Worm (Caenorhabditis elegans): ENCODE measurements around the gene F55A11.4.

Gene F55A11.4

DNA sequence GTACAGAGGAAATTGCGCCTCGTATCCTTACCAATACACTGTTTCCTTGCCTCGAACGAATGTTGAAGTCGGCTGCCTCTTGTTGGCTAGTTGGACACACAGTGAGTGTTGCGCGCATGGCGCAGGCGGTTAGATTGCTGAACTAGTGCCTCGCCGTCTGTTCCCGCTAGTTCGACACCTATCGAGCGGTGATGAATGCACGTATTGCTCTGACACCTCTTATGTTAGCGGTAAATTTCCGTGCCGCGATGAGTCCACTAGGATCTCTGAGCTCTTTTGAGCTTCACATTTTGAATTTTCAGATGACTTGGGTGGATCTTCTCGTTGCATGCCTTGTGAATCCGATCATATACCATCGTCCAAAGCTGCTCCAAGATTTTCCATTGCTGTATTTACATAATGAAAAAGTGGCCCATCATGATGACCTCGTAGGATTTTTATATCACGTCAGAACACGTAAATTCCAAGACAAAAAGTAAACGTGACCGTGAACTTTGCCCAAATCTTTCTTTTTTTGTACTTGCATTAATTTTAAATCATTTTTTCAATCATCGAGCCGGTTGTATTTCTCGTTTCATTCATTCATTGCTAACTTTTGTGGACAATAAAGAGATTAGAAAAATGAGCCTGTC is 12.7 kb downstream of the F55A11.4 start, which contains the start of gene F55A11.11 (continued):
- no peak for TF ChIP-seq ceh-30 (tag; optimal IDR thresholded peaks at IDR 0.05)
- peak; percentile 83 for TF ChIP-seq dmd-4 (tag; optimal IDR thresholded peaks at IDR 0.05; ENCODE audit: borderline replicate concordance)
- peak; percentile 89 for TF ChIP-seq Y22D7AL.16 (tag; optimal IDR thresholded peaks at IDR 0.05)
- TF ChIP-seq syd-9 (tag; optimal IDR thresholded peaks at IDR 0.05): peak; percentile 95
- peak; percentile 81; the same call in 1 of the 2 replicates for TF ChIP-seq ceh-45 (GFP tag; IDR thresholded peaks at IDR 0.05)
- TF ChIP-seq ttx-3 (tag; optimal IDR thresholded peaks at IDR 0.05): peak; percentile 82
- TF ChIP-seq hlh-15 (tag; optimal IDR thresholded peaks at IDR 0.05): peak; percentile 90
- peak; percentile 85 for TF ChIP-seq unc-86 (tag; optimal IDR thresholded peaks at IDR 0.05)
- no peak for TF ChIP-seq unc-55 (GFP tag; optimal IDR thresholded peaks at IDR 0.05)
- TF ChIP-seq fkh-10 (GFP tag; optimal IDR thresholded peaks at IDR 0.05): peak; percentile 85
- peak; percentile 56 for TF ChIP-seq odd-2 (tag; optimal IDR thresholded peaks at IDR 0.05)
- peak; percentile 75 for TF ChIP-seq pag-3 (tag; optimal IDR thresholded peaks at IDR 0.05; ENCODE audit: borderline replicate concordance)
- peak; percentile 91 for TF ChIP-seq madf-2 (tag; optimal IDR thresholded peaks at IDR 0.05)
- peak; percentile 52 for TF ChIP-seq elt-4 (tag; optimal IDR thresholded peaks at IDR 0.05)
- peak; percentile 82 for TF ChIP-seq C08G9.2 (tag; optimal IDR thresholded peaks at IDR 0.05)
- TF ChIP-seq pax-1 (tag; optimal IDR thresholded peaks at IDR 0.05): no peak
- peak; percentile 81 for TF ChIP-seq nfya-1 (tag; optimal IDR thresholded peaks at IDR 0.05)
- TF ChIP-seq pat-9 (tag; optimal IDR thresholded peaks at IDR 0.05): peak; percentile 97
- peak; percentile 93 for TF ChIP-seq hlh-6 (tag; optimal IDR thresholded peaks at IDR 0.05)
- peak; percentile 78 for TF ChIP-seq K09A11.1 (tag; optimal IDR thresholded peaks at IDR 0.05; ENCODE audit: insufficient read depth)

DNA sequence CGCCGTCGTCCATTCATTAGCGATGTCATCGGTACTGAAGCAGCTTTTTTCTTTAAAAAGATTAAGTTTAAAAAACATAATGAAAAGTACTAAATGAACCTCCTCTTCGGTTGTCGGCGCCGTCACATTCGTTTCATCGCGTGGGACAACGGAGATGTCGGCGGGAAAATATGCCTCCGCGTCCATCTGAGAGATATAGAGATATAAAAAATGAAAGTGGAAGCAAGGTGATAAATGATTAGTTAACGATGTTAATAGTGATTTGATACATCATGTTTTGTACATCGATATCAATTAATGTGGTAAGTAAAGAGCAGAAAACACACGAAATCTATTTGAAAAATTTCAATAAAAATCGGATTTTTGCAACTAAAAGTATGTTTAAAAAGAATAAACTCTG is 17.0 kb downstream of the F55A11.4 start, which contains the start of gene F55A11.7:
TSS of gene F55A11.7 (minus strand) at position 186 of the 400 bp plus-strand sequence.
- TF ChIP-seq syd-9 (tag; optimal IDR thresholded peaks at IDR 0.05) (no peak), ceh-34 (tag; optimal IDR thresholded peaks at IDR 0.05) (no peak), sox-2 (GFP tag; IDR thresholded peaks at IDR 0.05) (no peak)

DNA sequence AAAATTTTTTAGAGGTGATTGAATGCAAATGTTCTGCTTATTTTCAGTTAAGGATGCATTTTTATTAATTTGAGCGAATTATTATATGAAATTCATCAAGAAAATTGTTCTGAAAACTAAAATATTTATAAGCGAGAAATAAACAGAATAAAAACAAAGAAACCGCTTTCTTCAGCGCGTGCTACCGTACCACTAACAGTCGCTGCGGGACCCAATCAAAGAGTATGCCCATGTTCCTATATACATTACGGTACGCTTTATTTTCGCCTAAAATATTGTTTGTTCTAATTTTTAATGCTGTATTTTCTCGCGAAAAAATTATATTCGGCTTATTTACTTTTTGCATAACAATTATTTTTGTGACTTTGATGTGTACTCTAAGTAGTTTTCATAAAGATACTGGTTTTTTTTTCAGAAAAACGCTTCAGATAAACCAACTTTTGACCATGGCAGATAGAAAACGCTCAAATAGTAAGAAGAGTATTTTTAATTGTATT is 17.5 kb downstream of the F55A11.4 start, which contains the start of gene F55A11.8:
TSS of gene F55A11.8 (plus strand) at position 447 of the 497 bp plus-strand sequence.
- TF ChIP-seq ztf-16 (tag; optimal IDR thresholded peaks at IDR 0.05): no peak

DNA sequence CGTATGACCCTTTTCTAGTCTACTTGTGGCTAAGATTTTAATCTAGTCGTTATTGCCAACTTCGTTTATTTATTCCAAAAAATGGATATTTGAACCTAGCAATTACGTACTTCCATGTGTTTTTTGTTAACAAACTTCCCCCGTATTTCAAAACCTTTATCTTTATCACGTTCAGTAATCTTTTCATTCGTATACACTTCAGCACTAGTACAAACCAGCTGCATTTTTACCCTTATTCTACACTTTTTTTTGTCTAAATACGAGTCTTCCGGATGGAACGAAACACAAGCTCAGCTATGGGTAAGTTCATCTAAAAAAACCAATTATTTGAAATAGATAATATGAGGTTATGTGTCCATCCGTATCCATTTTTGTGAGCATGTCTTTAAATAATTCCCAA is 19.2 kb downstream of the F55A11.4 start, which contains the start of gene D2023.1:
TSS of gene D2023.1 (plus strand) at position 77 of the 400 bp plus-strand sequence.
- no peak for TF ChIP-seq ceh-24 (tag; optimal IDR thresholded peaks at IDR 0.05)
- no peak for TF ChIP-seq syd-9 (tag; optimal IDR thresholded peaks at IDR 0.05)

DNA sequence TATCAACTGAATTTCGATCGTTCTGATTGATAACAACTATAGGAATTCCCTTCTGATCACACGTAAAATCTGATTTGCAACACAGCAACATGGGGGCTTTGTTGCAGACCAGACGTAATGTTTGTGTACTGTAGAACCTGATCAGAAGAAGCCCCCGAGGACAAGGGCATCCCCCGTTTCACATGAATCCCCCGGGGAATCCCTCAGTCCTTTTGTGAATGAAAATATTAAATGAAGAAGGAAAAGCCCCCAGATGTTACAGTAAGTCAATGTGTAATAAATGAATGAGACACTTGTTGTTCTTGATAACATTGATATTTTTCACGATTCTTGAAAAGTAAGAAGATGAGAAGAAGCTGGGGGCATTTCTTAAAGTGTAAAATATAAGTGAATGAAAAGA is 23.9 kb downstream of the F55A11.4 start:
- no peak for TF ChIP-seq pax-1 (tag; optimal IDR thresholded peaks at IDR 0.05)
- no peak for TF ChIP-seq K02D7.2 (tag; optimal IDR thresholded peaks at IDR 0.05)
- no peak for TF ChIP-seq ceh-18 (tag; optimal IDR thresholded peaks at IDR 0.05)
- TF ChIP-seq ttx-3 (tag; optimal IDR thresholded peaks at IDR 0.05): no peak
- TF ChIP-seq hlh-13 (GFP tag; optimal IDR thresholded peaks at IDR 0.05): no peak
- no peak for TF ChIP-seq C08G9.2 (tag; optimal IDR thresholded peaks at IDR 0.05)
- no peak for TF ChIP-seq pag-3 (tag; optimal IDR thresholded peaks at IDR 0.05; ENCODE audit: borderline replicate concordance)
- TF ChIP-seq fkh-10 (GFP tag; optimal IDR thresholded peaks at IDR 0.05): no peak
- TF ChIP-seq nhr-232 (tag; optimal IDR thresholded peaks at IDR 0.05): no peak
- no peak for TF ChIP-seq ceh-19 (GFP tag; optimal IDR thresholded peaks at IDR 0.05)
- no peak for TF ChIP-seq pat-9 (tag; optimal IDR thresholded peaks at IDR 0.05)
- no peak for TF ChIP-seq fkh-6 (tag; optimal IDR thresholded peaks at IDR 0.05)
- TF ChIP-seq elt-2 (tag; optimal IDR thresholded peaks at IDR 0.05): no peak
- TF ChIP-seq sdc-2 (tag; optimal IDR thresholded peaks at IDR 0.05): no peak
- TF ChIP-seq ceh-2 (tag; optimal IDR thresholded peaks at IDR 0.05): no peak
- no peak for TF ChIP-seq tbx-2 (tag; optimal IDR thresholded peaks at IDR 0.05)
- TF ChIP-seq madf-2 (tag; optimal IDR thresholded peaks at IDR 0.05): no peak
- TF ChIP-seq npax-4 (tag; optimal IDR thresholded peaks at IDR 0.05): no peak

Measured in whole organism, late embryonic.